Worm (Caenorhabditis elegans) whole organism, L1 larva: ENCODE measurements around the gene Y57E12B.1.

Experiments
- Y116A8C.19 ChIP-seq: sonication (generic microtip); optimal IDR thresholded peaks from 2 replicates; lab custom pipeline; 2016; ENCODE audit warnings: missing compliant biosample characterization, missing genetic modification characterization, borderline replicate concordance
- ama-1 ChIP-seq: fragments of 150-350 bp; optimal IDR thresholded peaks from 2 replicates; lab custom pipeline; 2014
- ceh-8 ChIP-seq: fragments of 200-800 bp; sonication (Bioruptor generic); optimal IDR thresholded peaks from 2 replicates; lab custom pipeline; 2018; ENCODE audit warnings: mild to moderate bottlenecking, missing genetic modification characterization, moderate library complexity, missing compliant biosample characterization
- ceh-82 ChIP-seq, 3 experiments: fragments of 150-350 bp in 1 of 3; sonication (generic microtip) in 2 of 3; optimal IDR thresholded peaks; 2 replicates each; lab custom pipeline; 2014 to 2017; ENCODE audit warnings: missing biosample characterization in 3 of 3, missing genetic modification characterization in 3 of 3
- ceh-88 ChIP-seq: fragments of 200-800 bp; sonication (Bioruptor generic); IDR thresholded peaks from 2 replicates; pipeline ENCODE4 v1.3.6; 2022; ENCODE audit warnings: missing genetic modification characterization, missing compliant biosample characterization
- dsc-1 ChIP-seq: sonication (generic microtip); optimal IDR thresholded peaks from 2 replicates; lab custom pipeline; 2016; ENCODE audit warnings: mild to moderate bottlenecking, missing genetic modification characterization, missing compliant biosample characterization
- efl-1 ChIP-seq, 4 experiments: fragments of 150-350 bp; optimal IDR thresholded peaks in 3 of 4; peaks in 1 of 4; 1 replicate in 1 of 4; 2 replicates in 3 of 4; lab custom pipeline; 2014; ENCODE audit warnings: missing biosample characterization in 2 of 4, missing genetic modification characterization in 2 of 4, missing genetic modification reagents in 2 of 4
- efl-3 ChIP-seq: fragments of 200-800 bp; sonication (Bioruptor generic); optimal IDR thresholded peaks from 2 replicates; lab custom pipeline; 2018; ENCODE audit warnings: mild to moderate bottlenecking, missing genetic modification characterization, missing compliant biosample characterization
- egl-13 ChIP-seq: sonication (generic microtip); optimal IDR thresholded peaks from 2 replicates; lab custom pipeline; 2016; ENCODE audit warnings: missing genotype, missing genetic modification reagents, missing genetic modification characterization, missing compliant biosample characterization
- egl-27 ChIP-seq, 2 experiments: fragments of 150-350 bp in 1 of 2; sonication (generic microtip); optimal IDR thresholded peaks; 3 replicates each; lab custom pipeline; 2017 to 2018; ENCODE audit warnings: missing biosample characterization in 2 of 2, missing genetic modification characterization in 2 of 2, missing genetic modification reagents in 2 of 2
- elt-3 ChIP-seq, 6 experiments: fragments of 150-350 bp in 1 of 6; sonication (generic microtip); optimal IDR thresholded peaks; 2 replicates each; lab custom pipeline; 2017 to 2018; ENCODE audit warnings: missing biosample characterization in 6 of 6, missing genetic modification characterization in 6 of 6, inconsistent platforms in 1 of 6
- ets-5 ChIP-seq: fragments of 200-800 bp; sonication (Bioruptor generic); IDR thresholded peaks from 2 replicates; pipeline ENCODE4 v1.3.6; 2022; ENCODE audit warnings: missing genetic modification characterization, missing compliant biosample characterization
- fkh-10 ChIP-seq: sonication (generic microtip); optimal IDR thresholded peaks from 2 replicates; lab custom pipeline; 2017; ENCODE audit warnings: missing biosample characterization, missing genetic modification reagents, missing genetic modification characterization
- fkh-8 ChIP-seq: sonication (generic microtip); optimal IDR thresholded peaks from 2 replicates; lab custom pipeline; 2016; ENCODE audit warnings: mild to moderate bottlenecking, missing genetic modification characterization, missing compliant biosample characterization
- grh-1 ChIP-seq: fragments of 200-800 bp; sonication (Bioruptor generic); IDR thresholded peaks from 2 replicates; pipeline ENCODE4 v1.3.6; 2022; ENCODE audit warnings: missing genetic modification reagents, missing genetic modification characterization, missing compliant biosample characterization
- hlh-17 ChIP-seq: fragments of 200-800 bp; sonication (Bioruptor generic); optimal IDR thresholded peaks from 2 replicates; lab custom pipeline; 2018; ENCODE audit warnings: missing genetic modification characterization, mild to moderate bottlenecking, missing compliant biosample characterization, moderate library complexity, borderline replicate concordance
- hpl-2 ChIP-seq: fragments of 150-350 bp; optimal IDR thresholded peaks from 2 replicates; lab custom pipeline; 2014; ENCODE audit warnings: missing biosample characterization, missing genetic modification reagents, missing genetic modification characterization
- lin-14 ChIP-seq: fragments of 200-800 bp; sonication (Bioruptor generic); optimal IDR thresholded peaks from 2 replicates; lab custom pipeline; 2018; ENCODE audit warnings: mild to moderate bottlenecking, missing genetic modification characterization, moderate library complexity, missing compliant biosample characterization
- lin-15B ChIP-seq: fragments of 150-350 bp; sonication (generic microtip); optimal IDR thresholded peaks from 3 replicates; lab custom pipeline; 2014; ENCODE audit warnings: missing biosample characterization, missing genetic modification characterization
- lin-39 ChIP-seq: fragments of 150-350 bp; optimal IDR thresholded peaks from 2 replicates; lab custom pipeline; 2014; ENCODE audit warnings: missing biosample characterization, missing genetic modification reagents, missing genetic modification characterization
- mab-9 ChIP-seq: fragments of 200-800 bp; sonication (Bioruptor generic); IDR thresholded peaks from 2 replicates; pipeline ENCODE4 v1.3.6; 2022; ENCODE audit warnings: missing genetic modification reagents, missing genetic modification characterization, missing compliant biosample characterization
- mep-1 ChIP-seq: fragments of 150-350 bp; optimal IDR thresholded peaks from 2 replicates; lab custom pipeline; 2014; ENCODE audit warnings: missing biosample characterization, missing genetic modification characterization
- nhr-12 ChIP-seq: sonication (generic microtip); optimal IDR thresholded peaks from 2 replicates; lab custom pipeline; 2017; ENCODE audit warnings: missing biosample characterization, missing genetic modification characterization
- nhr-19 ChIP-seq: fragments of 200-800 bp; sonication (Bioruptor generic); conservative IDR thresholded peaks from 2 replicates; pipeline ENCODE4 v1.3.6; 2022; ENCODE audit warnings: missing genetic modification characterization, missing compliant biosample characterization
- nhr-47 ChIP-seq: sonication (generic microtip); optimal IDR thresholded peaks from 2 replicates; lab custom pipeline; 2016; ENCODE audit warnings: mild to moderate bottlenecking, missing genetic modification characterization, moderate library complexity, missing compliant biosample characterization
- nhr-71 ChIP-seq: sonication (generic microtip); optimal IDR thresholded peaks from 2 replicates; lab custom pipeline; 2016; ENCODE audit warnings: mild to moderate bottlenecking, missing genetic modification characterization, moderate library complexity, missing compliant biosample characterization
- nhr-76 ChIP-seq: sonication (generic microtip); optimal IDR thresholded peaks from 2 replicates; lab custom pipeline; 2017; ENCODE audit warnings: missing biosample characterization, missing genetic modification characterization
- nhr-77 ChIP-seq: fragments of 150-350 bp; optimal IDR thresholded peaks from 2 replicates; lab custom pipeline; 2014; ENCODE audit warnings: missing biosample characterization, missing genetic modification characterization
- nhr-84 ChIP-seq: sonication (generic microtip); optimal IDR thresholded peaks from 2 replicates; lab custom pipeline; 2017; ENCODE audit warnings: missing biosample characterization, missing genetic modification characterization
- pqm-1 ChIP-seq: sonication (generic microtip); optimal IDR thresholded peaks from 3 replicates; lab custom pipeline; 2017; ENCODE audit warnings: missing biosample characterization, missing genetic modification characterization
- rnt-1 ChIP-seq: sonication (generic microtip); optimal IDR thresholded peaks from 2 replicates; lab custom pipeline; 2016; ENCODE audit warnings: mild to moderate bottlenecking, missing genetic modification characterization, moderate library complexity, missing compliant biosample characterization
- sox-4 ChIP-seq: sonication (generic microtip); optimal IDR thresholded peaks from 2 replicates; lab custom pipeline; 2016; ENCODE audit warnings: missing genetic modification characterization, missing compliant biosample characterization
- sptf-1 ChIP-seq: fragments of 150-350 bp; optimal IDR thresholded peaks from 2 replicates; lab custom pipeline; 2014; ENCODE audit warnings: missing biosample characterization, missing genetic modification characterization
- swsn-7 ChIP-seq: sonication (generic microtip); optimal IDR thresholded peaks from 2 replicates; lab custom pipeline; 2016; ENCODE audit warnings: missing genetic modification characterization, missing compliant biosample characterization
- tlp-1 ChIP-seq: fragments of 150-350 bp; optimal IDR thresholded peaks from 2 replicates; lab custom pipeline; 2014; ENCODE audit warnings: missing biosample characterization, missing genetic modification characterization
- unc-62 ChIP-seq: fragments of 150-350 bp; optimal IDR thresholded peaks from 2 replicates; lab custom pipeline; 2014; ENCODE audit warnings: missing biosample characterization, missing genetic modification reagents, missing genetic modification characterization
- unc-86 ChIP-seq: sonication (generic microtip); optimal IDR thresholded peaks from 2 replicates; lab custom pipeline; 2016; ENCODE audit warnings: missing genetic modification characterization, missing compliant biosample characterization
- unc-98 ChIP-seq: fragments of 200-800 bp; sonication (Bioruptor generic); IDR thresholded peaks from 2 replicates; pipeline ENCODE4 v1.3.6; 2022; ENCODE audit warnings: missing genetic modification characterization, missing compliant biosample characterization
- vab-15 ChIP-seq: sonication (generic microtip); optimal IDR thresholded peaks from 2 replicates; lab custom pipeline; 2017; ENCODE audit warnings: missing genotype, mild to moderate bottlenecking, missing genetic modification characterization, missing compliant biosample characterization
- xbp-1 ChIP-seq: sonication (generic microtip); optimal IDR thresholded peaks from 2 replicates; lab custom pipeline; 2016; ENCODE audit warnings: missing genetic modification characterization, missing compliant biosample characterization
- zag-1 ChIP-seq: fragments of 150-350 bp; optimal IDR thresholded peaks from 2 replicates; lab custom pipeline; 2014; ENCODE audit warnings: missing biosample characterization, missing genetic modification characterization
- zip-4 ChIP-seq: fragments of 200-800 bp; sonication (Bioruptor generic); optimal IDR thresholded peaks from 2 replicates; lab custom pipeline; 2018; ENCODE audit warnings: mild to moderate bottlenecking, missing genetic modification characterization, moderate library complexity, missing compliant biosample characterization
- ztf-4 ChIP-seq: fragments of 150-350 bp; optimal IDR thresholded peaks from 2 replicates; lab custom pipeline; 2014; ENCODE audit warnings: missing biosample characterization, missing genetic modification characterization

Gene Y57E12B.1

ce11 chrV:6917280-6917679, 31.0 kb upstream of the Y57E12B.1 start:
- TF ChIP-seq nhr-19 (GFP tag; lab: Robert Waterston, UW) (no peak), tlp-1 (tag; lab: Kevin White, UChicago) (no peak), unc-86 (tag; lab: Kevin White, UChicago) (no peak), unc-98 (GFP tag; lab: Robert Waterston, UW) (no peak), elt-3 (tag; optimal IDR thresholded peaks at IDR 0.05; lab: Kevin White, UChicago) (no peak), egl-13 (tag; lab: Kevin White, UChicago) (no peak), nhr-84 (tag; lab: Kevin White, UChicago) (no peak), mab-9 (GFP tag; lab: Robert Waterston, UW) (no peak), efl-3 (GFP tag; lab: Kevin White, UChicago) (no peak), sptf-1 (tag; lab: Kevin White, UChicago) (no peak)

DNA sequence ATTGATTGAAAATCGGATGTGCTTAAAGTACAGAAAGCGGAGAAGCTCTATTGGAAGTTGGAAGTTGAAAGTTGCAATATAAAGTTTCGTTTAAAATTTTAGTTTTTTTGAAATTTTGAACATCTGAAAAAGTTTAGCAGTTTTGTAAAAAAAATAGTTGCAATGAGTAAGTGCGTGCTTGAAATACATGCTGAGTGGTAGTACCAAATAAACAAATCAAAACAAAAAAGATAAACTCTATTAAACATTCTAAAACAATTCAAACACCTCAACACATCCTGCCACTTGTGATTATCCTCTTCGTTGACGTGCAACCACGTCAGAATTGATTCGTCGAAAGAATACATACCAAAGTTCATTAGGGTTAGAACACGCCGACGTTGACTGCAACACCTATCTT, 29.1 kb upstream of the Y57E12B.1 start:
- no peak for TF ChIP-seq nhr-47 (tag; lab: Kevin White, UChicago)
- TF ChIP-seq fkh-8 (tag; lab: Kevin White, UChicago) = no peak
- TF ChIP-seq ceh-88 (GFP tag; lab: Robert Waterston, UW) = no peak
- TF ChIP-seq zag-1 (tag; lab: Kevin White, UChicago) = no peak
- no peak for TF ChIP-seq unc-62 (GFP tag; lab: Kevin White, UChicago)
- TF ChIP-seq nhr-12 = no peak

DNA sequence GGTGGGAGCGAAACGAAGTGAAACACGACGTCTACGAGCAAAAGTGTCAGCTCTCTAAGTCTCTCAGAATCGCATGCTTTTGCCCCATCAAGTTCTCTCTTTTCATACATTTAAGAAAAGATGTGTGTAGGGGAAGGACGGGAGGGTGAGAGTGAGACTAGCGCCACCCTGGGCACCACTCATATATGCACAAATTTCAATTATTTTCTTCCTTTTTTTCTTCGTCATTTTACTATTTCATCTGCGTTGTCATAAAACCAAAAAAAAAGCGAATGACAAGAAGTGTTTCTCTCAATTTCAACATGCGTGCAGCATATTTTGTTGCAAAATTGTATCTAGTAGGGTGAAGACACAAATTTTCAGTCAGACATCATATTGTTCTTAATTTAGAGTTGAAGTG, 21.7 kb upstream of the Y57E12B.1 start:
- TF ChIP-seq lin-14 (peak; percentile 32), fkh-8 (tag; lab: Kevin White, UChicago) (peak; percentile 16), fkh-10 (GFP tag; lab: Kevin White, UChicago) (no peak)

ce11 chrV:6928938-6929337, 19.4 kb upstream of the Y57E12B.1 start, which contains the start of gene unc-68:
Gene unc-68, minus strand, starts transcription at chrV:6929038.
- TF ChIP-seq hlh-17 (GFP tag; lab: Kevin White, UChicago) (no peak), ztf-4 (tag; lab: Kevin White, UChicago) (no peak), vab-15 (tag; lab: Kevin White, UChicago) (no peak), lin-15B (no peak), grh-1 (GFP tag; lab: Robert Waterston, UW) (no peak), swsn-7 (tag; lab: Kevin White, UChicago) (no peak), nhr-77 (tag; lab: Kevin White, UChicago) (no peak), mep-1 (tag; lab: Kevin White, UChicago) (no peak), ets-5 (no peak)

DNA sequence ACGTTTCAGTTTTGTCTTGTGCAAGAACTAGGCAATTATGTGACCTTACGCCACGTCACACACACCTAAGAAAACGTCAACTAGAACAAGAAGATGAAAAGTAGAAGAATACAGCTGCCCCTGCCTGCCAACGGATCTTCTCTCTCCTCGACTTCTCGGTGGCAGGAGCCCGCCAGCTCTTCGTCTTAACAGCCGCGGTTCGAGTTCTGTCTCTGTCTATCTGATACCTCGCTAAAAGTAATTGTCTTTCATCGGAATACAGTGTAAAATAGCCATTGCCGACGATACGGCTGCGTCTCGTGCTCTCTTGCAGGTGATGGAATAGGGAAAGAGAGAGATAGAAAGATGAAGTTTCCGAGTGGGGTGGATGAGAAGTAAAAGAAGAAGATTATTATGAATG, 18.0 kb upstream of the Y57E12B.1 start:
- TF ChIP-seq dsc-1 (tag; lab: Kevin White, UChicago) (peak; percentile 36), xbp-1 (peak; percentile 82), lin-14 (peak; percentile 50), egl-13 (tag; lab: Kevin White, UChicago) (no peak), hlh-17 (GFP tag; lab: Kevin White, UChicago) (no peak), ceh-8 (GFP tag; lab: Kevin White, UChicago) (no peak), efl-3 (GFP tag; lab: Kevin White, UChicago) (no peak), nhr-71 (tag; lab: Kevin White, UChicago) (peak; percentile 42), hpl-2 (GFP tag; lab: Kevin White, UChicago) (no peak), lin-15B (no peak), nhr-19 (GFP tag; lab: Robert Waterston, UW) (peak; percentile 21; the same call in 1 of the 2 replicates), mep-1 (tag; lab: Kevin White, UChicago) (peak; percentile 3), zip-4 (GFP tag; lab: Kevin White, UChicago) (no peak), sox-4 (no peak), rnt-1 (tag; lab: Kevin White, UChicago) (peak; percentile 44), nhr-84 (tag; lab: Kevin White, UChicago) (no peak), ceh-82 (tag; optimal IDR thresholded peaks at IDR 0.05; lab: Kevin White, UChicago) (no peak), Y116A8C.19 (tag; lab: Kevin White, UChicago) (no peak), efl-1 (optimal IDR thresholded peaks at IDR 0.05; lab: Kevin White, UChicago) (no peak), efl-1 (GFP tag; optimal IDR thresholded peaks at IDR 0.05 in 1 of 2; lab: Kevin White, UChicago) (no peak), ama-1 (lab: Kevin White, UChicago) (no peak), nhr-76 (tag; lab: Kevin White, UChicago) (no peak), swsn-7 (tag; lab: Kevin White, UChicago) (no peak), ets-5 (no peak), lin-39 (tag; lab: Kevin White, UChicago) (no peak), pqm-1 (no peak), egl-27 (tag; optimal IDR thresholded peaks at IDR 0.05; lab: Kevin White, UChicago) (no peak), sptf-1 (tag; lab: Kevin White, UChicago) (no peak)
